Worm (Caenorhabditis elegans) whole organism, mixed stage, embryonic: ENCODE results near the gene str-238.

Experiments used
- blmp-1 ChIP-seq: fragments of 150-350 bp; optimal IDR thresholded peaks from 2 replicates; lab custom pipeline; 2014; ENCODE audit warnings: missing biosample characterization, missing genetic modification characterization
- ces-1 ChIP-seq: fragments of 150-350 bp; optimal IDR thresholded peaks from 2 replicates; lab custom pipeline; 2014; ENCODE audit warnings: missing biosample characterization, missing genetic modification reagents, missing genetic modification characterization
- ham-2 ChIP-seq: fragments of 200-800 bp; sonication (Bioruptor generic); optimal IDR thresholded peaks from 2 replicates; lab custom pipeline; 2018; ENCODE audit warnings: mild to moderate bottlenecking, missing genetic modification characterization, missing compliant biosample characterization
- lin-13 ChIP-seq: fragments of 150-350 bp; optimal IDR thresholded peaks from 2 replicates; lab custom pipeline; 2014; ENCODE audit warnings: missing biosample characterization, missing genetic modification characterization
- nhr-2 ChIP-seq: fragments of 150-350 bp; optimal IDR thresholded peaks from 2 replicates; lab custom pipeline; 2014; ENCODE audit warnings: missing biosample characterization, missing genetic modification characterization
- nhr-237 ChIP-seq: fragments of 150-350 bp; optimal IDR thresholded peaks from 2 replicates; lab custom pipeline; 2014; ENCODE audit warnings: missing biosample characterization, missing genetic modification characterization
- nhr-76 ChIP-seq: sonication (generic microtip); optimal IDR thresholded peaks from 2 replicates; lab custom pipeline; 2017; ENCODE audit warnings: missing biosample characterization, missing genetic modification characterization
- pha-4 ChIP-seq: fragments of 150-350 bp; optimal IDR thresholded peaks from 2 replicates; lab custom pipeline; 2018; ENCODE audit warnings: missing biosample characterization, missing genetic modification reagents, missing genetic modification characterization

DNA sequence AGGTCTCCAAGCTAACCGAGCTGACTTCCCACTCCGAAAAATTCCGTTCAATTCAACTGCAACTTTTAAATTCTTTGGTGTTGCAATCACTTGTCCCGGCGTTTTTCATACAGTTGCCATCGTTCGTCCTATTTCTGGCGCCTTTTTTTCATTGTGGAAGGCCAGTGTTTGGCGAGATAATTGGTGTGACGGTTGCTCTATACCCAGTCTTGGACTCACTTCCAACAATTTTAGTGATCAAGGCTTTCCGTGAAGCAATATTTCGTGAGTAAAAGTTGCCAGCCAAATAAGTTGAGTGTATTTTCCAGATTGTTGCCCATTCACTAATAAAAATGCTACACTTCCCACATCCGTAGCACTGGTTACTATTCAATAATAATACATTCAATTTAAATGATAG is 7.4 kb downstream of the str-238 start:
- TF ChIP-seq blmp-1 (tag; lab: Kevin White, UChicago) (no peak), ces-1 (no peak), nhr-76 (tag; lab: Kevin White, UChicago) (no peak), pha-4 (no peak), nhr-237 (tag; lab: Kevin White, UChicago) (no peak), lin-13 (no peak), nhr-2 (tag; lab: Kevin White, UChicago) (no peak), ham-2 (GFP tag; lab: Kevin White, UChicago) (no peak)
